Worm (Caenorhabditis elegans): ENCODE results near the gene C55A1.4.

DNA sequence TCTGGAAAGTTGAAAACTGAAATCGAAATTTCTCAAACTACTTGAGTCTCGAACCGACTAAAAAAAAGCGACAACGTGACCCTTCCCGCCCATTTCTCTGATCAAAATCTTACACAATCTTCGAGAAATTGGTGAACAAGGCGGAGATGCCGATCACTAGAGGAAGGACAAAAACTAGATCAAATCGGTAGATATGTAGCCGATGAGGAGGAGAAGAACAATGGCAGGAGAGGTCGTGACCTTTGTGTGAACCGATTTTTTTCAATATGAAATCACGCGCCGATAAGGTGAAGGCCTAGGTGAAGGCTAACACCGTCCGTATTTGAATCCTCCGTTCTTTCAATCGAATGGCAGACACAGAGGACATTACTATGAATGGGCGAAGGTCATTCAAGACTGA is 17.9 kb upstream of the C55A1.4 start:
- TF ChIP-seq klf-2 (GFP tag; conservative IDR thresholded peaks at IDR 0.05) (no peak), ztf-29 (GFP tag; IDR thresholded peaks at IDR 0.05) (no peak), ref-1 (GFP tag; conservative IDR thresholded peaks at IDR 0.05) (no peak)
